Worm (Caenorhabditis elegans): ENCODE results near the gene oac-3.

DNA sequence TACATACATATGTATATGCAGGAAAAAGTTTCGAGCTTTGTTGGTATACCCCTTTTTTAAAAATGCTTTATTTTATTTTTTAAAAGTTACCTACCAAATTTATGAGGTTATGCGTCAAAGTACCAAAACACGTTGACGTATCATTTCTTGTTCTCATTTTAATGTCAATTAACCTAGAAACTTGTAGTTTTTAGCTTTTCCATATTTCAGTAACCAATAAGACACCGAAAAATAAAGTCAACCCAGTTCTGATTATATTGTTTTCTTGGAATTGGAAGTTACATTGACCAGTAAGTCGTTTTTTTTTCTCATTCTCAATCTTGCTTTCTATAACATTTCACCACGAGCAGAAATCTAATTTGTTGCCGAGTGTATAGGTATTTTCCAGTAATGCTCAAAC, 37.5 kb downstream of the oac-3 start, which contains the start of gene srw-145:
- no peak for TF ChIP-seq him-1 (tag; optimal IDR thresholded peaks at IDR 0.05)
- no peak for TF ChIP-seq W03F9.2 (tag; optimal IDR thresholded peaks at IDR 0.05)
- TF ChIP-seq dao-5 (tag; optimal IDR thresholded peaks at IDR 0.05): no peak
